Worm (Caenorhabditis elegans): ENCODE measurements around the gene gcy-21.
"Not testable (repeated sequence)": the region's sequence is repeated elsewhere in the genome, so short reads cannot be mapped to it uniquely, and the experiment has no call there.

- TF ChIP-seq ama-1 (optimal IDR thresholded peaks at IDR 0.05); tbx-37 (GFP tag; conservative IDR thresholded peaks at IDR 0.05); flt-1 (GFP tag; IDR thresholded peaks at IDR 0.05); tbx-11 (GFP tag; IDR thresholded peaks at IDR 0.05); scrt-1 (GFP tag; IDR thresholded peaks at IDR 0.05); pes-1 (GFP tag; IDR thresholded peaks at IDR 0.05); tra-4 (tag; optimal IDR thresholded peaks at IDR 0.05); B0310.2 (tag; optimal IDR thresholded peaks at IDR 0.05); F13C5.2 (tag; optimal IDR thresholded peaks at IDR 0.05); hmg-4 (GFP tag; optimal IDR thresholded peaks at IDR 0.05): not testable (repeated sequence)
- TF ChIP-seq ceh-36 (tag; optimal IDR thresholded peaks at IDR 0.05), result peak; percentile 76
Measured at ce11 chrII:2632194-2632593, 27.3 kb upstream of the gcy-21 start.
